Fruit fly (Drosophila melanogaster): ENCODE results near the gene CG14968.

CG14968 gene

dm6 chr3L:3319223-3319643, 16.3 kb upstream of the CG14968 start, which contains the start of the genes PIG-C, CG12016 and Dpm2 (continued):
- TF ChIP-seq lola (GFP tag; optimal IDR thresholded peaks at IDR 0.05) = peak in 1 of 3 experiments; percentile 62
- no peak for TF ChIP-seq Hr78 (GFP tag; optimal IDR thresholded peaks at IDR 0.05)
- TF ChIP-seq CG8089 (GFP tag; optimal IDR thresholded peaks at IDR 0.05) = peak; percentile 36

dm6 chr3L:3316441-3316840, 13.5 kb upstream of the CG14968 start, which contains the start of gene Drsl5:
Gene Drsl5 (plus strand): TSS chr3L:3316781.
- TF ChIP-seq ranshi (GFP tag; IDR thresholded peaks at IDR 0.05) (no peak), tup (GFP tag; optimal IDR thresholded peaks at IDR 0.05) (no peak), disco-r (GFP tag; optimal IDR thresholded peaks at IDR 0.05) (no peak), HLH3B (GFP tag; IDR thresholded peaks at IDR 0.05) (no peak), CG11504 (tag; optimal IDR thresholded peaks at IDR 0.05) (no peak), GATAe (GFP tag; conservative IDR thresholded peaks at IDR 0.05) (no peak), ara (GFP tag; IDR thresholded peaks at IDR 0.05) (0 out of 2 replicates have a peak, but pooled peaks have one; percentile 33), C15 (GFP tag; IDR thresholded peaks at IDR 0.05) (no peak), exex (tag; optimal IDR thresholded peaks at IDR 0.05) (peak; percentile 38), grn (GFP tag; optimal IDR thresholded peaks at IDR 0.05) (peak; percentile 49), CG8388 (GFP tag; optimal IDR thresholded peaks at IDR 0.05) (peak; percentile 98), fd102C (GFP tag; optimal IDR thresholded peaks at IDR 0.05) (no peak), dysf (GFP tag; IDR thresholded peaks at IDR 0.05) (no peak), Elba2 (GFP tag; optimal IDR thresholded peaks at IDR 0.05) (no peak), oc (tag; optimal IDR thresholded peaks at IDR 0.05) (no peak), zen (tag; optimal IDR thresholded peaks at IDR 0.05) (peak; percentile 23), CG6689 (GFP tag; IDR thresholded peaks at IDR 0.05) (no peak), MBD-R2 (GFP tag; IDR thresholded peaks at IDR 0.05) (no peak), CG10543 (GFP tag; optimal IDR thresholded peaks at IDR 0.05) (no peak), D19A (tag; optimal IDR thresholded peaks at IDR 0.05) (no peak)

- no peak for TF ChIP-seq slp2 (GFP tag; optimal IDR thresholded peaks at IDR 0.05)
- TF ChIP-seq vvl (GFP tag; IDR thresholded peaks at IDR 0.05) = peak; percentile 82; the same call in 1 of the 2 replicates
- TF ChIP-seq tio (GFP tag; optimal IDR thresholded peaks at IDR 0.05) = no peak
- TF ChIP-seq tap (tag; optimal IDR thresholded peaks at IDR 0.05) = no peak
- peak; percentile 37 for TF ChIP-seq Sry-β (GFP tag; optimal IDR thresholded peaks at IDR 0.05)
- TF ChIP-seq salm (tag; optimal IDR thresholded peaks at IDR 0.05) = no peak
- no peak for TF ChIP-seq CG12942 (GFP tag; optimal IDR thresholded peaks at IDR 0.05)
- TF ChIP-seq NK7.1 (GFP tag; optimal IDR thresholded peaks at IDR 0.05) = no peak
- no peak for TF ChIP-seq CG1603 (tag; optimal IDR thresholded peaks at IDR 0.05)
- TF ChIP-seq lola (GFP tag; optimal IDR thresholded peaks at IDR 0.05) = no peak
- no peak for TF ChIP-seq CG2875 (GFP tag; optimal IDR thresholded peaks at IDR 0.05)
- no peak for TF ChIP-seq Awh (GFP tag; IDR thresholded peaks at IDR 0.05)
- no peak for TF ChIP-seq CG9817 (tag; optimal IDR thresholded peaks at IDR 0.05)
- peak; percentile 0 for TF ChIP-seq sens (GFP tag)
- TF ChIP-seq ase (GFP tag; IDR thresholded peaks at IDR 0.05) = no peak
- TF ChIP-seq CG12391 (tag; optimal IDR thresholded peaks at IDR 0.05) = no peak
- TF ChIP-seq CG10654 (GFP tag; optimal IDR thresholded peaks at IDR 0.05) = no peak
- no peak for TF ChIP-seq sens-2 (GFP tag; IDR thresholded peaks at IDR 0.05)
- TF ChIP-seq E2f2 (GFP tag; IDR thresholded peaks at IDR 0.05) = no peak
- no peak for TF ChIP-seq CG6813 (GFP tag; optimal IDR thresholded peaks at IDR 0.05)
- no peak for TF ChIP-seq mam (GFP tag; optimal IDR thresholded peaks at IDR 0.05)
- no peak for TF ChIP-seq shn (GFP tag; optimal IDR thresholded peaks at IDR 0.05)
- no peak for TF ChIP-seq Atf-2 (GFP tag; optimal IDR thresholded peaks at IDR 0.05)
Measured at dm6 chr3L:3315288-3315687, 12.4 kb upstream of the CG14968 start, which contains the start of gene Drsl4. Gene Drsl4 (plus strand): TSS chr3L:3315620.

Measured in whole organism, embryonic.